Worm (Caenorhabditis elegans): ENCODE results near the gene B0281.1.

B0281.1 gene

ce11 chrII:2322857-2323518, 10.1 kb downstream of the B0281.1 start, which contains the start of the genes ZK1240.6 and ZK1240.2:
Gene ZK1240.6 (minus strand): TSS chrII:2322907.
Gene ZK1240.2 (plus strand): TSS chrII:2323376.
- TF ChIP-seq hlh-30 (tag; optimal IDR thresholded peaks at IDR 0.05; ENCODE audit: insufficient read depth): peak; percentile 29
- TF ChIP-seq nhr-28 (tag; optimal IDR thresholded peaks at IDR 0.05): peak; percentile 69
- TF ChIP-seq dve-1 (tag; optimal IDR thresholded peaks at IDR 0.05; ENCODE audit: insufficient read depth): peak; percentile 51
- peak; percentile 85 for TF ChIP-seq pqm-1 (tag; optimal IDR thresholded peaks at IDR 0.05)
- no peak for TF ChIP-seq mxl-3 (GFP tag; optimal IDR thresholded peaks at IDR 0.05)
- TF ChIP-seq daf-16 (GFP tag; optimal IDR thresholded peaks at IDR 0.05): no peak
- peak; percentile 72 for TF ChIP-seq daf-16 (tag; optimal IDR thresholded peaks at IDR 0.05)
- peak; percentile 17; the same call in 1 of the 2 replicates for TF ChIP-seq lin-1 (GFP tag; IDR thresholded peaks at IDR 0.05)
- TF ChIP-seq hlh-11 (tag; optimal IDR thresholded peaks at IDR 0.05): peak; percentile 55
- peak; percentile 76 for TF ChIP-seq dmd-6 (GFP tag; IDR thresholded peaks at IDR 0.05)
- no peak for TF ChIP-seq aha-1 (tag)

ce11 chrII:2324956-2325355, 12.1 kb downstream of the B0281.1 start, which contains the start of gene ZK1240.11:
Gene ZK1240.11 (plus strand): TSS chrII:2325256.
- TF ChIP-seq egl-27 (tag; optimal IDR thresholded peaks at IDR 0.05): no peak
- no peak for TF ChIP-seq hlh-11 (tag; optimal IDR thresholded peaks at IDR 0.05)
- TF ChIP-seq gei-8 (GFP tag; optimal IDR thresholded peaks at IDR 0.05): no peak
- no peak for TF ChIP-seq fkh-10 (GFP tag; optimal IDR thresholded peaks at IDR 0.05)
- TF ChIP-seq zfp-3 (GFP tag; conservative IDR thresholded peaks at IDR 0.05): no peak
- TF ChIP-seq ctbp-1 (GFP tag; IDR thresholded peaks at IDR 0.05): no peak

- TF ChIP-seq zfp-2 (tag; optimal IDR thresholded peaks at IDR 0.05) (no peak), daf-12 (tag; optimal IDR thresholded peaks at IDR 0.05) (no peak), nhr-28 (tag; optimal IDR thresholded peaks at IDR 0.05) (peak; percentile 3), set-16 (GFP tag; IDR thresholded peaks at IDR 0.05) (no peak), lir-3 (tag; optimal IDR thresholded peaks at IDR 0.05) (no peak), unc-62 (GFP tag; optimal IDR thresholded peaks at IDR 0.05 in 1 of 2) (peak in 1 of 2 experiments; percentile 86), unc-62 (tag; optimal IDR thresholded peaks at IDR 0.05) (no peak), spr-1 (tag; optimal IDR thresholded peaks at IDR 0.05) (no peak)
Observed at ce11 chrII:2328963-2329442, 16.1 kb downstream of the B0281.1 start, which contains the start of the genes ZK1240.8 and ZK1240.1. Gene ZK1240.8 (minus strand): TSS chrII:2329063. Gene ZK1240.1 (plus strand): TSS chrII:2329392.

ce11 chrII:2330462-2330861, 17.6 kb downstream of the B0281.1 start:
- 0 out of 2 replicates have a peak, but pooled peaks have one; percentile 28 for TF ChIP-seq mdt-29 (GFP tag; IDR thresholded peaks at IDR 0.05)
- no peak for TF ChIP-seq mes-2 (tag; optimal IDR thresholded peaks at IDR 0.05; ENCODE audit: poor library complexity, severe bottlenecking)
- no peak for TF ChIP-seq nhr-10 (tag; optimal IDR thresholded peaks at IDR 0.05)
- no peak for TF ChIP-seq F44E2.7 (GFP tag; IDR thresholded peaks at IDR 0.05)
- TF ChIP-seq zag-1 (tag; optimal IDR thresholded peaks at IDR 0.05): no peak

- TF ChIP-seq zip-2 (tag; optimal IDR thresholded peaks at IDR 0.05): no peak
- no peak for TF ChIP-seq daf-16 (GFP tag; optimal IDR thresholded peaks at IDR 0.05)
- peak; percentile 11 for TF ChIP-seq daf-16 (tag; optimal IDR thresholded peaks at IDR 0.05)
Observed at ce11 chrII:2332220-2332619, 19.4 kb downstream of the B0281.1 start, which contains the start of gene F43C11.8. Gene F43C11.8 (plus strand): TSS chrII:2332520.

- TF ChIP-seq ztf-7 (tag; optimal IDR thresholded peaks at IDR 0.05) (no peak), zip-2 (tag; optimal IDR thresholded peaks at IDR 0.05) (no peak), F44E2.7 (GFP tag; IDR thresholded peaks at IDR 0.05) (no peak), nhr-102 (tag; optimal IDR thresholded peaks at IDR 0.05) (no peak), madf-5 (GFP tag; IDR thresholded peaks at IDR 0.05) (no peak), hmg-1.1 (GFP tag; IDR thresholded peaks at IDR 0.05) (no peak), ZK546.5 (tag; optimal IDR thresholded peaks at IDR 0.05) (no peak), ceh-20 (GFP tag; IDR thresholded peaks at IDR 0.05) (no peak), hlh-11 (tag; optimal IDR thresholded peaks at IDR 0.05) (peak; percentile 58), php-3 (GFP tag; IDR thresholded peaks at IDR 0.05) (0 out of 2 replicates have a peak, but pooled peaks have one; percentile 19), pqm-1 (tag; optimal IDR thresholded peaks at IDR 0.05) (peak; percentile 80), nhr-48 (tag; optimal IDR thresholded peaks at IDR 0.05) (no peak), nhr-77 (tag; optimal IDR thresholded peaks at IDR 0.05) (peak; percentile 69), nhr-111 (GFP tag; optimal IDR thresholded peaks at IDR 0.05) (no peak), saeg-2 (GFP tag; IDR thresholded peaks at IDR 0.05) (no peak), daf-16 (GFP tag; optimal IDR thresholded peaks at IDR 0.05) (no peak), daf-16 (tag; optimal IDR thresholded peaks at IDR 0.05) (peak; percentile 63), skn-1 (tag; optimal IDR thresholded peaks at IDR 0.05) (no peak)
Observed at ce11 chrII:2335572-2335971, 22.7 kb downstream of the B0281.1 start, which contains the start of gene F43C11.7. Gene F43C11.7 (plus strand): TSS chrII:2335897.

Data from whole organism, L4 larva.